Fruit fly (Drosophila melanogaster) whole organism, embryonic: ENCODE results near the gene Prp16.

ENCODE experiments used
- ATbp ChIP-seq: fragments of 200-800 bp; sonication (Bioruptor generic); optimal IDR thresholded peaks from 2 replicates; lab custom pipeline; 2017; ENCODE audit warnings: missing biosample characterization, mild to moderate bottlenecking, missing genetic modification characterization, missing genetic modification reagents
- CG10209 ChIP-seq: fragments of 200-800 bp; sonication (Bioruptor generic); optimal IDR thresholded peaks from 3 replicates; lab custom pipeline; 2017; ENCODE audit warnings: missing biosample characterization, mild to moderate bottlenecking, missing genetic modification characterization, missing genetic modification reagents
- CG10431 ChIP-seq: fragments of 200-800 bp; sonication (Bioruptor generic); optimal IDR thresholded peaks from 3 replicates; lab custom pipeline; 2018; ENCODE audit warnings: missing biosample characterization, mild to moderate bottlenecking, missing genetic modification characterization
- CG10565 ChIP-seq: fragments of 200-800 bp; sonication (Bioruptor generic); optimal IDR thresholded peaks from 3 replicates; lab custom pipeline; 2016; ENCODE audit warnings: missing biosample characterization, mild to moderate bottlenecking, missing genetic modification characterization
- CG11093 ChIP-seq: fragments of 200-800 bp; sonication (Bioruptor generic); IDR thresholded peaks from 3 replicates; pipeline ENCODE4 v1.3.6; 2022; ENCODE audit warnings: missing biosample characterization, missing genetic modification characterization
- CG13624 ChIP-seq: fragments of 200-800 bp; sonication (Bioruptor generic); optimal IDR thresholded peaks from 2 replicates; lab custom pipeline; 2016; ENCODE audit warnings: missing biosample characterization, missing genetic modification characterization
- CG14050 ChIP-seq: fragments of 200-800 bp; sonication (Bioruptor generic); IDR thresholded peaks from 3 replicates; pipeline ENCODE4 v1.3.6; 2022; ENCODE audit warnings: missing biosample characterization, missing genetic modification characterization
- CG14441 ChIP-seq: fragments of 200-800 bp; sonication (Bioruptor generic); IDR thresholded peaks from 2 replicates; pipeline ENCODE4 v1.3.6; 2022; ENCODE audit warnings: missing biosample characterization, missing genetic modification characterization
- CG15479 ChIP-seq: fragments of 200-800 bp; sonication (Bioruptor generic); optimal IDR thresholded peaks from 3 replicates; lab custom pipeline; 2019; ENCODE audit warnings: missing biosample characterization, mild to moderate bottlenecking, missing genetic modification characterization, moderate library complexity
- CG16813 ChIP-seq: fragments of 200-800 bp; sonication (Bioruptor generic); IDR thresholded peaks from 3 replicates; pipeline ENCODE4 v1.3.6; 2022; ENCODE audit warnings: missing biosample characterization, missing genetic modification characterization; ENCODE audit not compliant: partially characterized antibody
- CG17361 ChIP-seq: fragments of 200-800 bp; sonication (Bioruptor generic); IDR thresholded peaks from 3 replicates; pipeline ENCODE4 v1.3.6; 2022; ENCODE audit warnings: missing biosample characterization, missing genetic modification characterization
- CG18262 ChIP-seq: fragments of 200-800 bp; optimal IDR thresholded peaks from 3 replicates; lab custom pipeline; 2019; ENCODE audit warnings: missing biosample characterization, mild to moderate bottlenecking, missing genetic modification characterization, moderate library complexity
- CG18764 ChIP-seq: fragments of 200-800 bp; sonication (Bioruptor generic); optimal IDR thresholded peaks from 3 replicates; lab custom pipeline; 2016; ENCODE audit warnings: missing biosample characterization, missing genetic modification characterization
- CG2678 ChIP-seq: fragments of 200-800 bp; sonication (Bioruptor generic); optimal IDR thresholded peaks from 3 replicates; lab custom pipeline; 2019; ENCODE audit warnings: missing biosample characterization, mild to moderate bottlenecking, missing genetic modification characterization, moderate library complexity
- CG30431 ChIP-seq: fragments of 200-800 bp; sonication (Bioruptor generic); optimal IDR thresholded peaks from 2 replicates; lab custom pipeline; 2017; ENCODE audit warnings: missing biosample characterization, missing genetic modification characterization
- CG32767 ChIP-seq: fragments of 200-800 bp; sonication (Bioruptor generic); IDR thresholded peaks from 2 replicates; pipeline ENCODE4 v1.3.6; 2022; ENCODE audit warnings: missing biosample characterization, missing genetic modification characterization
- CG4282 ChIP-seq: fragments of 200-800 bp; sonication (Bioruptor generic); optimal IDR thresholded peaks from 2 replicates; lab custom pipeline; 2016; ENCODE audit warnings: missing biosample characterization, missing genetic modification characterization
- CG4424 ChIP-seq: fragments of 200-800 bp; sonication (Bioruptor generic); optimal IDR thresholded peaks from 3 replicates; lab custom pipeline; 2016; ENCODE audit warnings: missing biosample characterization, missing genetic modification characterization
- CG6791 ChIP-seq: fragments of 200-800 bp; sonication (Bioruptor generic); IDR thresholded peaks from 3 replicates; pipeline ENCODE4 v1.3.6; 2022; ENCODE audit warnings: missing biosample characterization, missing genetic modification characterization; ENCODE audit not compliant: partially characterized antibody
- CG8290 ChIP-seq, 3 experiments: fragments of 200-800 bp; sonication (Bioruptor generic); optimal IDR thresholded peaks; 2 replicates each; lab custom pipeline; 2016 to 2019; ENCODE audit warnings: missing biosample characterization in 3 of 3, missing genetic modification characterization in 3 of 3, mild to moderate bottlenecking in 2 of 3, moderate library complexity in 1 of 3
- CG8924 ChIP-seq: fragments of 200-800 bp; optimal IDR thresholded peaks from 3 replicates; lab custom pipeline; 2019; ENCODE audit warnings: missing biosample characterization, mild to moderate bottlenecking, missing genetic modification characterization, moderate library complexity
- Dbx ChIP-seq: fragments of 200-800 bp; sonication (Bioruptor generic); IDR thresholded peaks from 3 replicates; pipeline ENCODE4 v1.3.6; 2022; ENCODE audit warnings: missing biosample characterization, missing genetic modification characterization
- Ets65A ChIP-seq: fragments of 200-800 bp; sonication (Bioruptor generic); peaks from one replicate; lab custom pipeline; 2016; ENCODE audit warnings: missing biosample characterization, missing genetic modification characterization
- GATAe ChIP-seq: fragments of 200-800 bp; sonication (Bioruptor generic); conservative IDR thresholded peaks from 2 replicates; pipeline ENCODE4 v1.3.6; 2022; ENCODE audit warnings: missing biosample characterization, missing genetic modification characterization
- HmgZ ChIP-seq: fragments of 200-800 bp; sonication (Bioruptor generic); optimal IDR thresholded peaks from 2 replicates; lab custom pipeline; 2018; ENCODE audit warnings: missing biosample characterization, mild to moderate bottlenecking, missing genetic modification characterization
- Jarid2 ChIP-seq: fragments of 200-800 bp; sonication (Bioruptor generic); optimal IDR thresholded peaks from 3 replicates; lab custom pipeline; 2017; ENCODE audit warnings: mild to moderate bottlenecking, missing biosample characterization, missing genetic modification reagents, missing genetic modification characterization
- Mad ChIP-seq: fragments of 200-800 bp; sonication (Bioruptor generic); optimal IDR thresholded peaks from 2 replicates; lab custom pipeline; 2016; ENCODE audit warnings: missing biosample characterization, missing genetic modification characterization
- PHDP ChIP-seq: fragments of 200-800 bp; sonication (Bioruptor generic); optimal IDR thresholded peaks from 3 replicates; lab custom pipeline; 2018; ENCODE audit warnings: missing biosample characterization, mild to moderate bottlenecking, missing genetic modification characterization, moderate library complexity
- ap ChIP-seq: fragments of 200-800 bp; sonication (Bioruptor generic); IDR thresholded peaks from 2 replicates; pipeline ENCODE4 v1.3.6; 2022; ENCODE audit warnings: missing biosample characterization, missing genetic modification characterization
- caup ChIP-seq: fragments of 200-800 bp; sonication (Bioruptor generic); optimal IDR thresholded peaks from 3 replicates; lab custom pipeline; 2017; ENCODE audit warnings: missing biosample characterization, mild to moderate bottlenecking, missing genetic modification characterization, moderate library complexity; ENCODE audit not compliant: severe bottlenecking
- crol ChIP-seq: fragments of 200-800 bp; sonication (Bioruptor generic); IDR thresholded peaks from 2 replicates; pipeline ENCODE4 v1.3.6; 2022; ENCODE audit warnings: missing biosample characterization, missing genetic modification characterization
- dimm ChIP-seq: fragments of 200-800 bp; sonication (Bioruptor generic); IDR thresholded peaks from 2 replicates; pipeline ENCODE4 v1.3.6; 2022; ENCODE audit warnings: missing biosample characterization, missing genetic modification characterization
- fru ChIP-seq: fragments of >200 bp; optimal IDR thresholded peaks from 2 replicates; lab custom pipeline; 2017
- hb ChIP-seq: fragments of 200-800 bp; sonication (Bioruptor generic); IDR thresholded peaks from 3 replicates; pipeline ENCODE4 v1.3.6; 2022; ENCODE audit warnings: missing biosample characterization, missing genetic modification characterization; ENCODE audit not compliant: partially characterized antibody
- hbn ChIP-seq: fragments of 200-800 bp; sonication (Bioruptor generic); IDR thresholded peaks from 2 replicates; pipeline ENCODE4 v1.3.6; 2022; ENCODE audit warnings: missing biosample characterization, missing genetic modification characterization; ENCODE audit not compliant: partially characterized antibody
- ind ChIP-seq: fragments of 200-800 bp; sonication (Bioruptor generic); optimal IDR thresholded peaks from 3 replicates; lab custom pipeline; 2016; ENCODE audit warnings: missing biosample characterization, missing genetic modification characterization
- jumu ChIP-seq: fragments of 200-800 bp; sonication (Bioruptor generic); optimal IDR thresholded peaks from 3 replicates; lab custom pipeline; 2016; ENCODE audit warnings: missing biosample characterization, missing genetic modification characterization
- ken ChIP-seq: fragments of 200-800 bp; sonication (Bioruptor generic); IDR thresholded peaks from 3 replicates; pipeline ENCODE4 v1.3.6; 2022; ENCODE audit warnings: missing biosample characterization, missing genetic modification characterization
- kni ChIP-seq: fragments of 200-800 bp; sonication (Bioruptor generic); optimal IDR thresholded peaks from 3 replicates; lab custom pipeline; 2017; ENCODE audit warnings: mild to moderate bottlenecking, missing biosample characterization, missing genetic modification reagents, missing genetic modification characterization
- odd ChIP-seq: fragments of 200-800 bp; sonication (Bioruptor generic); optimal IDR thresholded peaks from 2 replicates; lab custom pipeline; 2017; ENCODE audit warnings: missing biosample characterization, mild to moderate bottlenecking, missing genetic modification characterization
- peb ChIP-seq: fragments of 200-800 bp; sonication (Bioruptor generic); IDR thresholded peaks from 2 replicates; pipeline ENCODE4 v1.3.6; 2022; ENCODE audit warnings: missing biosample characterization, missing genetic modification characterization
- pnt ChIP-seq: fragments of 200-800 bp; sonication (Bioruptor generic); optimal IDR thresholded peaks from 3 replicates; lab custom pipeline; 2016; ENCODE audit warnings: missing biosample characterization, missing genetic modification characterization
- prd ChIP-seq, 3 experiments: fragments of >200 bp in 2 of 3; fragments of 200-800 bp in 1 of 3; sonication (Bioruptor generic) in 1 of 3; optimal IDR thresholded peaks in 2 of 3; IDR thresholded peaks in 1 of 3; 2 replicates in 2 of 3; 3 replicates in 1 of 3; pipeline versions ENCODE4 v1.3.6 to Lab custom; 2017 to 2022; ENCODE audit warnings: missing biosample characterization in 1 of 3, missing genetic modification characterization in 1 of 3
- repo ChIP-seq: fragments of 200-800 bp; sonication (Bioruptor generic); optimal IDR thresholded peaks from 2 replicates; lab custom pipeline; 2016; ENCODE audit warnings: missing biosample characterization, missing genetic modification characterization
- ssp ChIP-seq: fragments of 200-800 bp; sonication (Bioruptor generic); IDR thresholded peaks from 2 replicates; pipeline ENCODE4 v1.3.6; 2022; ENCODE audit warnings: missing biosample characterization, missing genetic modification characterization
- tio ChIP-seq: fragments of 200-800 bp; sonication (Bioruptor generic); optimal IDR thresholded peaks from 2 replicates; lab custom pipeline; 2017; ENCODE audit warnings: missing biosample characterization, missing genetic modification characterization, inconsistent platforms
- tna ChIP-seq: fragments of 200-800 bp; sonication (Bioruptor generic); IDR thresholded peaks from 2 replicates; pipeline ENCODE4 v1.3.6; 2022; ENCODE audit warnings: missing biosample characterization, missing genetic modification characterization; ENCODE audit not compliant: partially characterized antibody
- tup ChIP-seq: fragments of 200-800 bp; sonication (Bioruptor generic); optimal IDR thresholded peaks from 2 replicates; lab custom pipeline; 2016; ENCODE audit warnings: missing biosample characterization, mild to moderate bottlenecking, missing genetic modification characterization, moderate library complexity
- vvl ChIP-seq: fragments of 200-800 bp; sonication (Bioruptor generic); IDR thresholded peaks from 2 replicates; pipeline ENCODE4 v1.3.6; 2022; ENCODE audit warnings: missing biosample characterization, missing genetic modification characterization

Gene Prp16

DNA sequence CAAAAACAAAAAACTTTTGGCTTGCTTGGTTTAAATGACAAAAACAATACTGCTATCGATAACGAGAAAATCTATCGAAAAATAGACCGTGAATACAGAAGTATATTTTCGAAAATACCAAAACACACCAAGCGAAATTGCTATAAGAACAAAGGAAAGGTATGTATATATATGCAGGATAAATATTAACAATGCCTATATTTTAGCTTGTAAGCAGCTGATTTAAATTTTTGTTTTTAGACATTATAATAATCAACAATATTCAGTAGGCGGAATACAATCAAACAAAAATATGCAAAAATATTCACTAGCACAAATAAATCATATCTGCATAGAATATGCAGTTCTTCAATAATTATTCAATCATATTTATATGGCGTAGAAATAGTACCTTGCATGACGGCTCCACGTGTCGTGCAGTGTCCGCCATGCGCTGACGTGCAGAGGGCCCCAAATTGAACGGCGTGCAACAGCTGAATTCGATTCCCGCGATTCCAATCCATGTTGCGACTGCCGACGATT, 36.8 kb downstream of the Prp16 start, which contains the start of the genes Fbxl4 and Dus2 (continued):
- peak; percentile 91 for TF ChIP-seq CG14441 (GFP tag; lab: Robert Waterston, UW)
- peak; percentile 85 for TF ChIP-seq ssp
- TF ChIP-seq CG18262 (tag; lab: Kevin White, UChicago) = peak; percentile 91
- peak; percentile 74 for TF ChIP-seq kni (GFP tag; lab: Kevin White, UChicago)
- peak; percentile 92 for TF ChIP-seq tio
- peak; percentile 85 for TF ChIP-seq CG11093 (GFP tag; lab: Robert Waterston, UW)
- peak; percentile 67 for TF ChIP-seq CG4282 (GFP tag; lab: Kevin White, UChicago)
- peak; percentile 93 for TF ChIP-seq Dbx (GFP tag; lab: Robert Waterston, UW)
- TF ChIP-seq odd (GFP tag; lab: Kevin White, UChicago) = peak; percentile 72
- no peak for TF ChIP-seq hbn (GFP tag; lab: Robert Waterston, UW)
- peak; percentile 67 for TF ChIP-seq CG10565 (GFP tag; lab: Kevin White, UChicago)
- peak; percentile 96 for TF ChIP-seq CG17361 (GFP tag; lab: Robert Waterston, UW)
- peak; percentile 37; the same call in 1 of the 3 replicates for TF ChIP-seq CG6791 (GFP tag; lab: Robert Waterston, UW)
- peak; percentile 91 for TF ChIP-seq ap (GFP tag; lab: Robert Waterston, UW)
- peak; percentile 74 for TF ChIP-seq GATAe (GFP tag; lab: Robert Waterston, UW)
- no peak for TF ChIP-seq prd (optimal IDR thresholded peaks at IDR 0.05; lab: Kevin White, UChicago)
- peak; percentile 96 for TF ChIP-seq prd (GFP tag; IDR thresholded peaks at IDR 0.05; lab: Robert Waterston, UW)
- TF ChIP-seq caup (GFP tag; lab: Kevin White, UChicago) = peak; percentile 87
- TF ChIP-seq CG8924 = peak; percentile 93
- TF ChIP-seq CG8290 (GFP tag; optimal IDR thresholded peaks at IDR 0.05; lab: Kevin White, UChicago) = peak; percentile 46
- peak; percentile 78 to 94 for TF ChIP-seq CG8290 (tag; optimal IDR thresholded peaks at IDR 0.05; lab: Kevin White, UChicago)
- peak; percentile 90 for TF ChIP-seq Mad (GFP tag; lab: Kevin White, UChicago)
- TF ChIP-seq tna (GFP tag; lab: Robert Waterston, UW) = no peak
- peak; percentile 94 for TF ChIP-seq vvl (GFP tag; lab: Robert Waterston, UW)
- peak; percentile 91 for TF ChIP-seq PHDP
- TF ChIP-seq ken (GFP tag; lab: Robert Waterston, UW) = peak; percentile 96
- peak; percentile 95 for TF ChIP-seq CG4424 (GFP tag; lab: Kevin White, UChicago)
- TF ChIP-seq hb = no peak; the same call in 2 of the 3 replicates
- TF ChIP-seq CG13624 = peak; percentile 93
- peak; percentile 99 for TF ChIP-seq Ets65A (GFP tag; lab: Kevin White, UChicago)
- no peak for TF ChIP-seq Jarid2 (GFP tag; lab: Kevin White, UChicago)
- peak; percentile 92 for TF ChIP-seq CG10209 (GFP tag; lab: Kevin White, UChicago)
- peak; percentile 94 for TF ChIP-seq pnt (GFP tag; lab: Kevin White, UChicago)
- TF ChIP-seq peb = peak; percentile 79
- peak; percentile 93 for TF ChIP-seq HmgZ (tag; lab: Kevin White, UChicago)
- TF ChIP-seq CG14050 (GFP tag; lab: Robert Waterston, UW) = peak; percentile 82
- TF ChIP-seq CG16813 (GFP tag; lab: Robert Waterston, UW) = peak; percentile 35; the same call in 1 of the 3 replicates
- TF ChIP-seq tup (GFP tag; lab: Kevin White, UChicago) = peak; percentile 83
- TF ChIP-seq repo (GFP tag; lab: Kevin White, UChicago) = peak; percentile 83
- peak; percentile 51; the same call in 1 of the 2 replicates for TF ChIP-seq crol (GFP tag; lab: Robert Waterston, UW)
- peak; percentile 77 for TF ChIP-seq ATbp (GFP tag; lab: Kevin White, UChicago)
- TF ChIP-seq dimm (GFP tag; lab: Robert Waterston, UW) = peak; percentile 67
- peak; percentile 94 for TF ChIP-seq CG2678 (tag; lab: Kevin White, UChicago)
- peak; percentile 91 for TF ChIP-seq jumu (GFP tag; lab: Kevin White, UChicago)
- no peak for TF ChIP-seq fru (lab: Kevin White, UChicago)
- TF ChIP-seq CG30431 (GFP tag; lab: Kevin White, UChicago) = peak; percentile 92
- TF ChIP-seq CG32767 = peak; percentile 88
- TF ChIP-seq CG15479 (GFP tag; lab: Kevin White, UChicago) = no peak
- peak; percentile 97 for TF ChIP-seq CG18764 (GFP tag; lab: Kevin White, UChicago)
- peak; percentile 66 for TF ChIP-seq CG10431 (GFP tag; lab: Kevin White, UChicago)
- peak; percentile 94 for TF ChIP-seq ind (GFP tag; lab: Kevin White, UChicago)
